Fruit fly (Drosophila melanogaster): ENCODE results near the gene CG9917.

Gene CG9917

dm6 chrX:16333434-16334141 is 10.6 kb upstream of the CG9917 start, which contains the start of the genes CG9921 and Dsp1 (continued):
- 0 out of 2 replicates have a peak, but pooled peaks have one; percentile 21 for TF ChIP-seq unc-4 (GFP tag; IDR thresholded peaks at IDR 0.05; ENCODE audit: partially characterized antibody)
- no peak for TF ChIP-seq CG9215 (GFP tag; IDR thresholded peaks at IDR 0.05)
- TF ChIP-seq Max (GFP tag; optimal IDR thresholded peaks at IDR 0.05), result no peak
- TF ChIP-seq CG32767 (GFP tag; IDR thresholded peaks at IDR 0.05), result peak; percentile 90
- no peak for TF ChIP-seq CG14965 (GFP tag; optimal IDR thresholded peaks at IDR 0.05; ENCODE audit: borderline replicate concordance)
- no peak for TF ChIP-seq CG10274 (GFP tag; optimal IDR thresholded peaks at IDR 0.05)
- 0 out of 2 replicates have a peak, but pooled peaks have one; percentile 13 for TF ChIP-seq sob (GFP tag; IDR thresholded peaks at IDR 0.05)
- TF ChIP-seq dan (GFP tag; IDR thresholded peaks at IDR 0.05), result no peak
- TF ChIP-seq fd3F (GFP tag; optimal IDR thresholded peaks at IDR 0.05), result no peak
- 0 out of 2 replicates have a peak, but pooled peaks have one; percentile 6 for TF ChIP-seq CG1024 (GFP tag; IDR thresholded peaks at IDR 0.05)
- TF ChIP-seq CHES-1-like (GFP tag; optimal IDR thresholded peaks at IDR 0.05), result no peak
- TF ChIP-seq CG12104 (GFP tag; optimal IDR thresholded peaks at IDR 0.05), result no peak
- TF ChIP-seq CG17359 (tag; optimal IDR thresholded peaks at IDR 0.05), result peak; percentile 9
- no peak for TF ChIP-seq HmgD (GFP tag; optimal IDR thresholded peaks at IDR 0.05)
- TF ChIP-seq otp (GFP tag; IDR thresholded peaks at IDR 0.05), result no peak
- TF ChIP-seq NfI (GFP tag; optimal IDR thresholded peaks at IDR 0.05), result no peak
- TF ChIP-seq Atf-2 (GFP tag; optimal IDR thresholded peaks at IDR 0.05), result no peak
- no peak for TF ChIP-seq lbe (GFP tag; optimal IDR thresholded peaks at IDR 0.05)
- 0 out of 2 replicates have a peak, but pooled peaks have one; percentile 6 for TF ChIP-seq CG3847 (GFP tag; IDR thresholded peaks at IDR 0.05)
- no peak for TF ChIP-seq Bdp1 (GFP tag; optimal IDR thresholded peaks at IDR 0.05)
- TF ChIP-seq CG12659 (GFP tag; optimal IDR thresholded peaks at IDR 0.05), result no peak
- no peak for TF ChIP-seq gce (GFP tag; IDR thresholded peaks at IDR 0.05)
- no peak for TF ChIP-seq CG18619 (GFP tag; optimal IDR thresholded peaks at IDR 0.05)
- no peak for TF ChIP-seq Usf (GFP tag; optimal IDR thresholded peaks at IDR 0.05)
- TF ChIP-seq HLH54F (GFP tag; optimal IDR thresholded peaks at IDR 0.05), result no peak
- no peak for TF ChIP-seq croc (GFP tag; conservative IDR thresholded peaks at IDR 0.05)
- no peak for TF ChIP-seq CG6854 (GFP tag; optimal IDR thresholded peaks at IDR 0.05)
- TF ChIP-seq dm (GFP tag; optimal IDR thresholded peaks at IDR 0.05), result no peak
- no peak for TF ChIP-seq CG14667 (GFP tag; IDR thresholded peaks at IDR 0.05)
- no peak for TF ChIP-seq bsh (GFP tag; optimal IDR thresholded peaks at IDR 0.05)
- TF ChIP-seq CG13296 (GFP tag; optimal IDR thresholded peaks at IDR 0.05), result peak; percentile 29
- TF ChIP-seq luna (GFP tag; optimal IDR thresholded peaks at IDR 0.05), result no peak
- no peak for TF ChIP-seq pb (GFP tag; optimal IDR thresholded peaks at IDR 0.05)
- no peak for TF ChIP-seq CG11456 (GFP tag; IDR thresholded peaks at IDR 0.05)
- TF ChIP-seq NC2α (GFP tag; optimal IDR thresholded peaks at IDR 0.05), result no peak
- no peak for TF ChIP-seq CG1602 (GFP tag; optimal IDR thresholded peaks at IDR 0.05)
- peak; percentile 90 for TF ChIP-seq HLHmδ (GFP tag; optimal IDR thresholded peaks at IDR 0.05)
- no peak for TF ChIP-seq org-1 (GFP tag; optimal IDR thresholded peaks at IDR 0.05)
- TF ChIP-seq tup (GFP tag; optimal IDR thresholded peaks at IDR 0.05), result no peak
- TF ChIP-seq CG12299 (tag; optimal IDR thresholded peaks at IDR 0.05), result no peak
- TF ChIP-seq CG12391 (tag; optimal IDR thresholded peaks at IDR 0.05), result no peak
- no peak for TF ChIP-seq repo (GFP tag; optimal IDR thresholded peaks at IDR 0.05)
- no peak for TF ChIP-seq inv (GFP tag; IDR thresholded peaks at IDR 0.05; ENCODE audit: partially characterized antibody)
- no peak for TF ChIP-seq Oli (tag; optimal IDR thresholded peaks at IDR 0.05)
- no peak for TF ChIP-seq GATAe (GFP tag; conservative IDR thresholded peaks at IDR 0.05)
- no peak for TF ChIP-seq phol (tag; optimal IDR thresholded peaks at IDR 0.05)
- TF ChIP-seq Mes4 (GFP tag; optimal IDR thresholded peaks at IDR 0.05), result no peak
- no peak for TF ChIP-seq Hr39 (optimal IDR thresholded peaks at IDR 0.05)
- no peak for TF ChIP-seq pum (GFP tag; optimal IDR thresholded peaks at IDR 0.05)
- TF ChIP-seq CG12769 (tag; optimal IDR thresholded peaks at IDR 0.05), result no peak
- no peak for TF ChIP-seq stwl (tag; optimal IDR thresholded peaks at IDR 0.05)
